Fruit fly (Drosophila melanogaster): ENCODE data around the gene CG11309.

- TF ChIP-seq usp (GFP tag; optimal IDR thresholded peaks at IDR 0.05): no peak
- no peak for TF ChIP-seq CG8478 (optimal IDR thresholded peaks at IDR 0.05)
These were observed 51.9 kb downstream of the CG11309 start for dm6 chr3L:21252525-21252924.

Data from whole organism.